Worm (Caenorhabditis elegans) whole organism, midembryonic: Measurements from ENCODE around the gene tag-307.

Source experiments
- T22C8.4 ChIP-seq: fragments of 200-800 bp; sonication (Bioruptor generic); IDR thresholded peaks from 2 replicates; pipeline ENCODE4 v1.3.6; 2022; ENCODE audit warnings: missing genetic modification characterization, missing compliant biosample characterization
- cog-1 ChIP-seq: sonication (generic microtip); optimal IDR thresholded peaks from 2 replicates; lab custom pipeline; 2016; ENCODE audit warnings: missing genetic modification characterization, missing compliant biosample characterization
- flt-1 ChIP-seq: fragments of 200-800 bp; sonication (Bioruptor generic); IDR thresholded peaks from 2 replicates; pipeline ENCODE4 v1.3.6; 2022; ENCODE audit warnings: missing genetic modification characterization, missing compliant biosample characterization
- ref-1 ChIP-seq: fragments of 200-800 bp; sonication (Bioruptor generic); conservative IDR thresholded peaks from 2 replicates; pipeline ENCODE4 v1.3.6; 2022; ENCODE audit warnings: missing genetic modification reagents, missing genetic modification characterization, missing compliant biosample characterization
- ztf-23 ChIP-seq: fragments of 200-800 bp; sonication (Bioruptor generic); IDR thresholded peaks from 2 replicates; pipeline ENCODE4 v1.3.6; 2022; ENCODE audit warnings: missing genetic modification reagents, missing genetic modification characterization, missing compliant biosample characterization

DNA sequence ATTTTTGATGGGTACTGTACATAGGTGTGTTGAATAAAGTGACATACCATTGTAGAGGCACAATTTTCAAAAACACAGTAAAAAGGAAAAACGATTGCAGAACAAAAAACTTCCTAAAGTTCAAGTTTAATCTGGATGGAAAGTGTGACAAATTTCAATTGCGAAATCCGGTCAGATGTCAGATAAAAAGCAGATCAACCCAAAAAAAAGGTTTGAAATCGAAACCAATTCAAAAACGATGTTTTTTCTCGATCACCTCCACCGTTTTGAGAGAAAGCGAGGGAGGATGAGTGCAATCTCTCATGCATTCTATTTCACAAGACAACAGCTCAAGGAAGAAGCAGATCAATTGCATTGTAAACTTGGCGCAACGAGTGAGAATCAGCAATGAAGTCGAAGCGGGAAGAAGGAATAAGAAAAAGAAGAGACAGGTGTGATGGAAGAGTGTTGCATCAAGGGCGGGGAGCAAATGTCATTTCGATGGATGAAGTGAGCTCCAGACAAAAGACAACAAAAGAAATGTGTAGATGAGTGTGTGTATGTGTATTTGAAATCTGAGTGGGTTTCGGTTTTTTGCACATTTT lies 23.2 kb upstream of the tag-307 start:
- TF ChIP-seq flt-1, result no peak
- no peak for TF ChIP-seq cog-1 (tag; lab: Kevin White, UChicago)
- TF ChIP-seq ztf-23 (GFP tag; lab: Robert Waterston, UW), result no peak
- no peak for TF ChIP-seq T22C8.4 (GFP tag; lab: Robert Waterston, UW)
- no peak for TF ChIP-seq ref-1
